Worm (Caenorhabditis elegans): ENCODE data around the gene Y54G2A.15.

DNA sequence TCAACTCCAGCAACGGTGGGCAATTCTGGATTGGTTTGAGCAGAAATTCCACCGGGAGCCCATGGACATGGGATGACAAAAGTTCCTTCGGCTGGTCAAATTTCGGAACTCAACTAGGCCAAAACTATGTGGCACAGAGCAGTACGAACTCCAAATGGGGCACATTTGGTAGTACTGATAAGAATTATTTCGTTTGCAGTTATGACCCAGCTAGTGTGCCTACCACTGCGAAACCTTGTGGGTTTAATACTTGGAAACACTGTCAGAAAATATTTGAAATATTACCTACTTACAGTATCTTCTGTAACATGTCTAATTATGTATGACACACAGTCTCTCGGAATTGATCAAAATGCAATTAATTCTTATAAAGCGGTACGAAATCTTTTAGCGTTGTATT is 17.4 kb downstream of the Y54G2A.15 start:
- TF ChIP-seq flt-1 (GFP tag; IDR thresholded peaks at IDR 0.05) (no peak), med-1 (GFP tag; optimal IDR thresholded peaks at IDR 0.05; ENCODE audit: insufficient read depth) (no peak), ztf-23 (GFP tag; IDR thresholded peaks at IDR 0.05) (no peak), klf-2 (GFP tag; conservative IDR thresholded peaks at IDR 0.05) (no peak), cog-1 (tag; optimal IDR thresholded peaks at IDR 0.05) (no peak), tab-1 (GFP tag; IDR thresholded peaks at IDR 0.05) (no peak), ref-1 (GFP tag; conservative IDR thresholded peaks at IDR 0.05) (no peak)
